Fruit fly (Drosophila melanogaster): ENCODE measurements around the gene CG14636.

DNA sequence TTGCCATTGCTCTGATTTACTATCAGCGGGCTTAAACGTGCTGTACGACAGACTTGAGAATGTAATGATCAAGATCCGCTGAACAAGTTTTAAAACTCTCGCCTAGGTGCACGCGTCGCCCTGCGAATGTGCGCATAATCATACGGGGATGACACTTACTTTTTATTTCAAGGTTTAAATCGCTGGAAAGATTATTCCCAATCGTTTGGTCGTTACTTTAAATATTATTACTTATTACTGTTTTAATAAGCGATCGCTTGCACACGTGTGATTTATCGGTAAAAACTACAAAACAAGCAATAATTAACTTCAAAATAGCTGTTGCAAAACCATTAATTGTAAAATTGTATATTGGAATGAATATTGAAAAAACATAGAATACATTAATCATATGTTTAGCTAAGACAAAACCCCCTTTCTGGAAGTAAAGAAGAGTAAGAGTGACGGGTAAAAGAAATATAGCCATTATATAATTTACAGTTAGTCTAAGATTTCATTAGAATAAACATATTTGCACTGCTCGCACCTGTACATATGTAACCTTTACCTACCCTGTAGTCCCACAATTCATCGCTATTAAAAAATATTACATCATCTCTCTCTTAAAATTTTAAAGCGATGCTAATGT is 14.1 kb upstream of the CG14636 start, which contains the start of gene DhpD:
- TF ChIP-seq CG8159 (tag; optimal IDR thresholded peaks at IDR 0.05) (peak; percentile 76), D1 (tag; optimal IDR thresholded peaks at IDR 0.05) (peak; percentile 59), CG15710 (tag; optimal IDR thresholded peaks at IDR 0.05) (peak; percentile 80), EcR (GFP tag; optimal IDR thresholded peaks at IDR 0.05) (no peak)

Measured in whole organism, pupa.